Worm (Caenorhabditis elegans) whole organism, young adult: ENCODE data around the gene C25A8.2.

Source experiments
- B0336.3 ChIP-seq: fragments of 200-800 bp; sonication (Bioruptor generic); IDR thresholded peaks from 2 replicates; pipeline ENCODE4 v1.3.6; 2022; ENCODE audit warnings: missing genetic modification characterization, missing compliant biosample characterization
- C17E4.6 ChIP-seq: fragments of 200-800 bp; sonication (Bioruptor generic); IDR thresholded peaks from 2 replicates; pipeline ENCODE4 v1.3.6; 2022; ENCODE audit warnings: missing genetic modification reagents, missing genetic modification characterization, missing compliant biosample characterization
- D2030.7 ChIP-seq: fragments of 200-800 bp; sonication (Bioruptor generic); IDR thresholded peaks from 2 replicates; pipeline ENCODE4 v1.3.6; 2022; ENCODE audit warnings: missing genetic modification reagents, missing genetic modification characterization, missing compliant biosample characterization
- F23B12.7 ChIP-seq: sonication (generic microtip); optimal IDR thresholded peaks from 2 replicates; lab custom pipeline; 2017; ENCODE audit warnings: missing genetic modification characterization, mild to moderate bottlenecking, missing compliant biosample characterization, antibody characterized with exemption, moderate library complexity; ENCODE audit not compliant: insufficient read depth
- F33H1.4 ChIP-seq: fragments of 200-800 bp; sonication (Bioruptor generic); IDR thresholded peaks from 2 replicates; pipeline ENCODE4 v1.3.6; 2022; ENCODE audit warnings: missing genetic modification reagents, missing genetic modification characterization, missing compliant biosample characterization
- F37B4.10 ChIP-seq: fragments of 200-800 bp; sonication (Bioruptor generic); IDR thresholded peaks from 2 replicates; pipeline ENCODE4 v1.3.6; 2022; ENCODE audit warnings: missing genetic modification characterization, missing compliant biosample characterization
- F55B11.4 ChIP-seq: sonication (generic microtip); optimal IDR thresholded peaks from 2 replicates; lab custom pipeline; 2016; ENCODE audit warnings: missing compliant biosample characterization, missing genetic modification characterization, borderline replicate concordance; ENCODE audit not compliant: insufficient read depth
- F57C9.4 ChIP-seq: sonication (generic microtip); optimal IDR thresholded peaks from 2 replicates; lab custom pipeline; 2017; ENCODE audit warnings: mild to moderate bottlenecking, missing genetic modification characterization, missing compliant biosample characterization
- T07F8.4 ChIP-seq: sonication (generic microtip); optimal IDR thresholded peaks from 2 replicates; lab custom pipeline; 2016; ENCODE audit warnings: mild to moderate bottlenecking, missing genetic modification characterization, moderate library complexity, missing compliant biosample characterization
- Y53G8AR.9 ChIP-seq: fragments of 200-800 bp; sonication (Bioruptor generic); conservative IDR thresholded peaks from 2 replicates; pipeline ENCODE4 v1.3.6; 2022; ENCODE audit warnings: missing genetic modification reagents, missing genetic modification characterization, missing compliant biosample characterization
- Y56A3A.18 ChIP-seq: fragments of 200-800 bp; sonication (Bioruptor generic); IDR thresholded peaks from 2 replicates; pipeline ENCODE4 v1.3.6; 2022; ENCODE audit warnings: missing genetic modification reagents, missing genetic modification characterization, missing compliant biosample characterization
- Y67H2A.10 ChIP-seq: fragments of 200-800 bp; sonication (Bioruptor generic); conservative IDR thresholded peaks from 2 replicates; pipeline ENCODE4 v1.3.6; 2022; ENCODE audit warnings: missing genetic modification reagents, missing genetic modification characterization, missing compliant biosample characterization
- ZK185.1 ChIP-seq: sonication (generic microtip); optimal IDR thresholded peaks from 2 replicates; lab custom pipeline; 2016; ENCODE audit warnings: mild to moderate bottlenecking, missing genetic modification characterization, missing compliant biosample characterization; ENCODE audit not compliant: poor library complexity, severe bottlenecking
- akir-1 ChIP-seq: fragments of 200-800 bp; sonication (Bioruptor generic); optimal IDR thresholded peaks from 2 replicates; lab custom pipeline; 2018; ENCODE audit warnings: mild to moderate bottlenecking, missing genetic modification characterization, moderate library complexity, missing compliant biosample characterization
- attf-3 ChIP-seq: fragments of 200-800 bp; sonication (Bioruptor generic); conservative IDR thresholded peaks from 2 replicates; pipeline ENCODE4 v1.3.6; 2022; ENCODE audit warnings: missing genetic modification reagents, missing genetic modification characterization, missing compliant biosample characterization
- attf-5 ChIP-seq: fragments of 200-800 bp; sonication (Bioruptor generic); optimal IDR thresholded peaks from 2 replicates; lab custom pipeline; 2018; ENCODE audit warnings: mild to moderate bottlenecking, missing genetic modification characterization, missing compliant biosample characterization
- attf-6 ChIP-seq: fragments of 200-800 bp; sonication (Bioruptor generic); IDR thresholded peaks from 2 replicates; pipeline ENCODE4 v1.3.6; 2022; ENCODE audit warnings: missing genetic modification reagents, missing genetic modification characterization, missing compliant biosample characterization
- bed-1 ChIP-seq: fragments of 200-800 bp; sonication (Bioruptor generic); IDR thresholded peaks from 2 replicates; pipeline ENCODE4 v1.3.6; 2022; ENCODE audit warnings: missing genetic modification reagents, missing genetic modification characterization, missing compliant biosample characterization
- ccch-3 ChIP-seq: fragments of 200-800 bp; sonication (Bioruptor generic); optimal IDR thresholded peaks from 2 replicates; lab custom pipeline; 2018; ENCODE audit warnings: mild to moderate bottlenecking, missing genetic modification characterization, missing compliant biosample characterization
- ceh-100 ChIP-seq: fragments of 200-800 bp; sonication (Bioruptor generic); IDR thresholded peaks from 2 replicates; pipeline ENCODE4 v1.3.6; 2022; ENCODE audit warnings: missing genetic modification reagents, missing genetic modification characterization, missing compliant biosample characterization
- ceh-79 ChIP-seq: sonication (generic microtip); optimal IDR thresholded peaks from 2 replicates; lab custom pipeline; 2017; ENCODE audit warnings: mild to moderate bottlenecking, missing genetic modification characterization, missing compliant biosample characterization
- efl-1 ChIP-seq: fragments of 150-350 bp; optimal IDR thresholded peaks from 2 replicates; lab custom pipeline; 2014; ENCODE audit warnings: missing biosample characterization, missing genetic modification reagents, missing genetic modification characterization
- egl-18 ChIP-seq: fragments of 200-800 bp; sonication (Bioruptor generic); IDR thresholded peaks from 2 replicates; pipeline ENCODE4 v1.3.6; 2022; ENCODE audit warnings: missing genetic modification reagents, missing genetic modification characterization, missing compliant biosample characterization
- egl-44 ChIP-seq: fragments of 200-800 bp; sonication (Bioruptor generic); IDR thresholded peaks from 2 replicates; pipeline ENCODE4 v1.3.6; 2022; ENCODE audit warnings: missing genetic modification reagents, missing genetic modification characterization, missing compliant biosample characterization
- egrh-3 ChIP-seq: fragments of 200-800 bp; sonication (Bioruptor generic); IDR thresholded peaks from 2 replicates; pipeline ENCODE4 v1.3.6; 2022; ENCODE audit warnings: missing genetic modification reagents, missing genetic modification characterization, missing compliant biosample characterization
- ets-4 ChIP-seq: fragments of 200-800 bp; sonication (Bioruptor generic); optimal IDR thresholded peaks from 2 replicates; lab custom pipeline; 2018; ENCODE audit warnings: mild to moderate bottlenecking, missing genetic modification characterization, missing compliant biosample characterization
- fkh-3 ChIP-seq: sonication (generic microtip); optimal IDR thresholded peaks from 2 replicates; lab custom pipeline; 2016; ENCODE audit warnings: mild to moderate bottlenecking, missing genetic modification characterization, missing compliant biosample characterization
- hlh-12 ChIP-seq: sonication (generic microtip); optimal IDR thresholded peaks from 2 replicates; lab custom pipeline; 2016; ENCODE audit warnings: missing genetic modification characterization, missing compliant biosample characterization
- hrde-1 ChIP-seq: sonication (generic microtip); optimal IDR thresholded peaks from 2 replicates; lab custom pipeline; 2016; ENCODE audit warnings: missing genetic modification characterization, mild to moderate bottlenecking, missing compliant biosample characterization, moderate library complexity, missing genotype, missing genetic modification reagents, borderline replicate concordance
- let-526 ChIP-seq: fragments of 200-800 bp; sonication (Bioruptor generic); IDR thresholded peaks from 2 replicates; pipeline ENCODE4 v1.3.6; 2022; ENCODE audit warnings: missing genetic modification reagents, missing genetic modification characterization, missing compliant biosample characterization
- lin-26 ChIP-seq: fragments of 200-800 bp; sonication (Bioruptor generic); IDR thresholded peaks from 2 replicates; pipeline ENCODE4 v1.3.6; 2022; ENCODE audit warnings: missing genetic modification reagents, missing genetic modification characterization, missing compliant biosample characterization
- lin-35 ChIP-seq, 3 experiments: fragments of 150-350 bp in 2 of 3; sonication (generic microtip) in 1 of 3; optimal IDR thresholded peaks; 2 replicates each; lab custom pipeline; 2014 to 2018; ENCODE audit warnings: missing biosample characterization in 3 of 3, missing genetic modification characterization in 3 of 3, missing genetic modification reagents in 3 of 3
- lsl-1 ChIP-seq: fragments of 200-800 bp; sonication (Bioruptor generic); optimal IDR thresholded peaks from 2 replicates; lab custom pipeline; 2018; ENCODE audit warnings: mild to moderate bottlenecking, missing genetic modification characterization, moderate library complexity, missing compliant biosample characterization
- madf-8 ChIP-seq: fragments of 200-800 bp; sonication (Bioruptor generic); conservative IDR thresholded peaks from 2 replicates; pipeline ENCODE4 v1.3.6; 2022; ENCODE audit warnings: missing genetic modification reagents, missing genetic modification characterization, missing compliant biosample characterization
- mxl-1 ChIP-seq: sonication (generic microtip); optimal IDR thresholded peaks from 2 replicates; lab custom pipeline; 2016; ENCODE audit warnings: missing genetic modification characterization, missing compliant biosample characterization
- nfya-1 ChIP-seq: sonication (generic microtip); optimal IDR thresholded peaks from 2 replicates; lab custom pipeline; 2017; ENCODE audit warnings: antibody characterized with exemption, missing compliant biosample characterization, missing genetic modification characterization, borderline replicate concordance; ENCODE audit not compliant: insufficient read depth
- nhr-120 ChIP-seq: fragments of 200-800 bp; sonication (Bioruptor generic); IDR thresholded peaks from 2 replicates; pipeline ENCODE4 v1.3.6; 2022; ENCODE audit warnings: missing genetic modification characterization, missing compliant biosample characterization
- nhr-179 ChIP-seq: sonication (generic microtip); optimal IDR thresholded peaks from 2 replicates; lab custom pipeline; 2016; ENCODE audit warnings: mild to moderate bottlenecking, missing genetic modification characterization, missing compliant biosample characterization
- nhr-90 ChIP-seq: sonication (generic microtip); optimal IDR thresholded peaks from 2 replicates; lab custom pipeline; 2016; ENCODE audit warnings: missing genotype, mild to moderate bottlenecking, missing genetic modification characterization, missing compliant biosample characterization
- pbrm-1 ChIP-seq: fragments of 200-800 bp; sonication (Bioruptor generic); IDR thresholded peaks from 2 replicates; pipeline ENCODE4 v1.3.6; 2022; ENCODE audit warnings: missing genetic modification reagents, missing genetic modification characterization, missing compliant biosample characterization
- rcor-1 ChIP-seq: fragments of 200-800 bp; sonication (Bioruptor generic); IDR thresholded peaks from 2 replicates; pipeline ENCODE4 v1.3.6; 2022; ENCODE audit warnings: missing genetic modification reagents, missing genetic modification characterization, missing compliant biosample characterization
- rec-8 ChIP-seq, 2 experiments: sonication (generic microtip); optimal IDR thresholded peaks; 2 replicates each; lab custom pipeline; 2016; ENCODE audit warnings: mild to moderate bottlenecking in 2 of 2, missing genetic modification characterization in 2 of 2, missing genetic modification reagents in 2 of 2, missing genotype in 2 of 2, missing biosample characterization in 1 of 2, missing compliant biosample characterization in 1 of 2, moderate library complexity in 1 of 2
- snpc-3.4 ChIP-seq: sonication (generic microtip); optimal IDR thresholded peaks from 2 replicates; lab custom pipeline; 2017; ENCODE audit warnings: missing genetic modification characterization, mild to moderate bottlenecking, missing compliant biosample characterization, antibody characterized with exemption, moderate library complexity, missing genotype, missing genetic modification reagents
- sptf-2 ChIP-seq: fragments of 200-800 bp; sonication (Bioruptor generic); optimal IDR thresholded peaks from 2 replicates; lab custom pipeline; 2018; ENCODE audit warnings: mild to moderate bottlenecking, missing genetic modification characterization, missing compliant biosample characterization
- tbp1 ChIP-seq: fragments of 200-800 bp; sonication (Bioruptor generic); optimal IDR thresholded peaks from 2 replicates; lab custom pipeline; 2018; ENCODE audit warnings: mild to moderate bottlenecking, missing genetic modification characterization, missing compliant biosample characterization
- ztf-25 ChIP-seq: fragments of 200-800 bp; sonication (Bioruptor generic); IDR thresholded peaks from 2 replicates; pipeline ENCODE4 v1.3.6; 2022; ENCODE audit warnings: missing genetic modification reagents, missing genetic modification characterization, missing compliant biosample characterization
- ztf-26 ChIP-seq: sonication (generic microtip); optimal IDR thresholded peaks from 2 replicates; lab custom pipeline; 2017; ENCODE audit warnings: missing genetic modification characterization, missing compliant biosample characterization
- ztf-28 ChIP-seq: fragments of 200-800 bp; sonication (Bioruptor generic); IDR thresholded peaks from 2 replicates; pipeline ENCODE4 v1.3.6; 2022; ENCODE audit warnings: missing genetic modification reagents, missing genetic modification characterization, missing compliant biosample characterization

C25A8.2 gene

ce11 chrIV:7043430-7043829 lies 33.8 kb downstream of the C25A8.2 start (continued):
- TF ChIP-seq nhr-120 (no peak), ztf-28 (GFP tag; lab: Robert Waterston, UW) (no peak), B0336.3 (peak; percentile 93), tbp1 (peak; percentile 35), C17E4.6 (peak; percentile 57; the same call in 1 of the 2 replicates), mxl-1 (tag; lab: Kevin White, UChicago) (no peak), ceh-100 (GFP tag; lab: Robert Waterston, UW) (peak; percentile 66; the same call in 1 of the 2 replicates), F57C9.4 (tag; lab: Kevin White, UChicago) (peak; percentile 3), akir-1 (GFP tag; lab: Kevin White, UChicago) (no peak), rec-8 (tag; optimal IDR thresholded peaks at IDR 0.05; lab: Kevin White, UChicago) (peak; percentile 30 to 60), fkh-3 (tag; lab: Kevin White, UChicago) (peak; percentile 20), F55B11.4 (tag; lab: Kevin White, UChicago) (no peak), F33H1.4 (peak; percentile 50), ceh-79 (tag; lab: Kevin White, UChicago) (no peak), nhr-90 (tag; lab: Kevin White, UChicago) (no peak), efl-1 (peak; percentile 34), D2030.7 (GFP tag; lab: Robert Waterston, UW) (peak; percentile 60), sptf-2 (GFP tag; lab: Kevin White, UChicago) (no peak), attf-6 (GFP tag; lab: Robert Waterston, UW) (peak; percentile 83), lsl-1 (GFP tag; lab: Kevin White, UChicago) (peak; percentile 31), ztf-25 (0 out of 2 replicates have a peak, but pooled peaks have one; percentile 28), Y67H2A.10 (no peak), attf-5 (no peak), F37B4.10 (GFP tag; lab: Robert Waterston, UW) (no peak), bed-1 (GFP tag; lab: Robert Waterston, UW) (0 out of 2 replicates have a peak, but pooled peaks have one; percentile 72), madf-8 (GFP tag; lab: Robert Waterston, UW) (peak; percentile 38), T07F8.4 (no peak), rcor-1 (GFP tag; lab: Robert Waterston, UW) (peak; percentile 82), nhr-179 (tag; lab: Kevin White, UChicago) (no peak), hlh-12 (tag; lab: Kevin White, UChicago) (no peak), hrde-1 (tag; lab: Kevin White, UChicago) (peak; percentile 96), egl-18 (GFP tag; lab: Robert Waterston, UW) (0 out of 2 replicates have a peak, but pooled peaks have one; percentile 57), pbrm-1 (GFP tag; lab: Robert Waterston, UW) (peak; percentile 60; the same call in 1 of the 2 replicates), nfya-1 (tag; lab: Kevin White, UChicago) (no peak), lin-35 (GFP tag; optimal IDR thresholded peaks at IDR 0.05; lab: Kevin White, UChicago) (peak in 1 of 3 experiments; percentile 4), attf-3 (GFP tag; lab: Robert Waterston, UW) (no peak), egl-44 (GFP tag; lab: Robert Waterston, UW) (no peak), lin-26 (peak; percentile 47; the same call in 1 of the 2 replicates), Y53G8AR.9 (GFP tag; lab: Robert Waterston, UW) (peak; percentile 94), ccch-3 (GFP tag; lab: Kevin White, UChicago) (no peak), snpc-3.4 (tag; lab: Kevin White, UChicago) (peak; percentile 85), ets-4 (GFP tag; lab: Kevin White, UChicago) (no peak), ZK185.1 (tag; lab: Kevin White, UChicago) (no peak), Y56A3A.18 (GFP tag; lab: Robert Waterston, UW) (peak; percentile 63), egrh-3 (no peak), ztf-26 (tag; lab: Kevin White, UChicago) (no peak), F23B12.7 (tag; lab: Kevin White, UChicago) (no peak), let-526 (no peak)
